Worm (Caenorhabditis elegans) whole organism, late embryonic: ENCODE measurements around the gene ncx-5.

Source experiments
- K09A11.1 ChIP-seq: sonication (generic microtip); optimal IDR thresholded peaks from 2 replicates; lab custom pipeline; 2017; ENCODE audit warnings: antibody characterized with exemption, mild to moderate bottlenecking, missing genetic modification characterization, missing compliant biosample characterization; ENCODE audit not compliant: insufficient read depth
- ama-1 ChIP-seq: fragments of 150-350 bp; optimal IDR thresholded peaks from 2 replicates; lab custom pipeline; 2014
- dve-1 ChIP-seq: sonication (generic microtip); optimal IDR thresholded peaks from 2 replicates; lab custom pipeline; 2017; ENCODE audit warnings: antibody characterized with exemption, mild to moderate bottlenecking, missing genetic modification characterization, missing compliant biosample characterization
- fkh-10 ChIP-seq: fragments of 150-350 bp; optimal IDR thresholded peaks from 2 replicates; lab custom pipeline; 2014; ENCODE audit warnings: missing biosample characterization, missing genetic modification reagents, missing genetic modification characterization
- madf-2 ChIP-seq: sonication (generic microtip); optimal IDR thresholded peaks from 2 replicates; lab custom pipeline; 2017; ENCODE audit warnings: missing genetic modification characterization, missing compliant biosample characterization
- pax-1 ChIP-seq: fragments of 150-350 bp; optimal IDR thresholded peaks from 2 replicates; lab custom pipeline; 2014; ENCODE audit warnings: missing biosample characterization, missing genetic modification characterization

DNA sequence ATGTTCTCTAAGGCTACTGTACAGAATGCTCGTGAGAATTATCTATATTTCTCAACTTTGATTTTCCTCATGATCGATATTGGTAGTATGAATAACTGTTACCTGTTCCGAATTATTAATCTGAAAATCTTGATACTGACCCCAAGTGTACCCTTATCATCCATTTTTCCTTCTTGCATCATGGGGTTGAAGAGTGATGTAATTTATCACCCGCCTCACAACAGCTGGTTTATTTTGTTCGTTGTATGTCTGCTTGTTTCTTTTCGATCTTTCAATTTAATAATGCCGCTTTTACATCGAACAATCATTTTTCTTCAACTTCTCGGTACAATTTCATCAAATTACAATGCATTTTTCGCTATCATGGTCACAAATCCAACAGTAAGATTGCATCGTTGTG lies 19.0 kb upstream of the ncx-5 start, which contains the start of gene C35A5.6:
- TF ChIP-seq K09A11.1 (no peak), madf-2 (no peak), dve-1 (tag; lab: Kevin White, UChicago) (no peak), ama-1 (lab: Kevin White, UChicago) (no peak), fkh-10 (GFP tag; lab: Kevin White, UChicago) (no peak), pax-1 (tag; lab: Kevin White, UChicago) (no peak)
